Worm (Caenorhabditis elegans): Measurements from ENCODE around the gene F44E2.10.

- TF ChIP-seq nhr-28 (tag; optimal IDR thresholded peaks at IDR 0.05) (no peak), ama-1 (optimal IDR thresholded peaks at IDR 0.05) (no peak), fos-1 (tag; optimal IDR thresholded peaks at IDR 0.05) (no peak), lsy-2 (tag; optimal IDR thresholded peaks at IDR 0.05) (no peak), aly-2 (tag; optimal IDR thresholded peaks at IDR 0.05) (no peak), nhr-76 (tag; optimal IDR thresholded peaks at IDR 0.05) (no peak), mdt-29 (GFP tag; IDR thresholded peaks at IDR 0.05) (no peak), snpc-4 (tag; optimal IDR thresholded peaks at IDR 0.05) (no peak), F10B5.3 (tag; optimal IDR thresholded peaks at IDR 0.05) (no peak), unc-39 (tag; optimal IDR thresholded peaks at IDR 0.05) (no peak)
Measured at ce11 chrIII:8791235-8791634, 39.7 kb downstream of the F44E2.10 start, which contains the start of the genes zfp-1 and F54F2.14.
